Worm (Caenorhabditis elegans) whole organism, L4 larva: Measurements from ENCODE around the gene oac-15.

Source experiments
- F10B5.3 ChIP-seq: sonication (generic microtip); optimal IDR thresholded peaks from 2 replicates; lab custom pipeline; 2016; ENCODE audit warnings: mild to moderate bottlenecking, missing genetic modification characterization, missing compliant biosample characterization
- F26F4.8 ChIP-seq: fragments of 200-800 bp; sonication (Bioruptor generic); conservative IDR thresholded peaks from 2 replicates; pipeline ENCODE4 v1.3.6; 2022; ENCODE audit warnings: missing genetic modification characterization, missing compliant biosample characterization
- R02D3.7 ChIP-seq: fragments of 150-350 bp; sonication (generic microtip); optimal IDR thresholded peaks from 3 replicates; lab custom pipeline; 2014; ENCODE audit warnings: missing biosample characterization, missing genetic modification characterization
- T26A8.4 ChIP-seq: fragments of 200-800 bp; sonication (Bioruptor generic); IDR thresholded peaks from 2 replicates; pipeline ENCODE4 v1.3.6; 2022; ENCODE audit warnings: missing genetic modification characterization, missing compliant biosample characterization
- ZK337.2 ChIP-seq: fragments of 200-800 bp; sonication (Bioruptor generic); IDR thresholded peaks from 2 replicates; pipeline ENCODE4 v1.3.6; 2022; ENCODE audit warnings: missing genetic modification reagents, missing genetic modification characterization, missing compliant biosample characterization
- ceh-20 ChIP-seq: fragments of 200-800 bp; sonication (Bioruptor generic); IDR thresholded peaks from 2 replicates; pipeline ENCODE4 v1.3.6; 2022; ENCODE audit warnings: missing genetic modification reagents, missing genetic modification characterization, missing compliant biosample characterization
- ceh-28 ChIP-seq: fragments of 150-350 bp; optimal IDR thresholded peaks from 2 replicates; lab custom pipeline; 2014; ENCODE audit warnings: missing biosample characterization, missing genetic modification reagents, missing genetic modification characterization
- ceh-82 ChIP-seq: sonication (generic microtip); optimal IDR thresholded peaks from 2 replicates; lab custom pipeline; 2017; ENCODE audit warnings: missing biosample characterization, missing genetic modification characterization
- ctbp-1 ChIP-seq: fragments of 200-800 bp; sonication (Bioruptor generic); IDR thresholded peaks from 2 replicates; pipeline ENCODE4 v1.3.6; 2022; ENCODE audit warnings: missing genetic modification reagents, missing genetic modification characterization, missing compliant biosample characterization
- daf-8 ChIP-seq: fragments of 200-800 bp; sonication (Bioruptor generic); IDR thresholded peaks from 2 replicates; pipeline ENCODE4 v1.3.6; 2022; ENCODE audit warnings: missing genetic modification characterization, missing compliant biosample characterization
- dmd-6 ChIP-seq: fragments of 200-800 bp; sonication (Bioruptor generic); IDR thresholded peaks from 2 replicates; pipeline ENCODE4 v1.3.6; 2022; ENCODE audit warnings: missing genetic modification reagents, missing genetic modification characterization, missing compliant biosample characterization
- hlh-30 ChIP-seq: sonication (generic microtip); optimal IDR thresholded peaks from 2 replicates; lab custom pipeline; 2017; ENCODE audit warnings: antibody characterized with exemption, mild to moderate bottlenecking, missing genetic modification characterization, missing compliant biosample characterization; ENCODE audit not compliant: insufficient read depth
- hmg-1.1 ChIP-seq: fragments of 200-800 bp; sonication (Bioruptor generic); IDR thresholded peaks from 2 replicates; pipeline ENCODE4 v1.3.6; 2022; ENCODE audit warnings: missing genetic modification reagents, missing genetic modification characterization, missing compliant biosample characterization
- lim-7 ChIP-seq: fragments of 200-800 bp; sonication (Bioruptor generic); IDR thresholded peaks from 2 replicates; pipeline ENCODE4 v1.3.6; 2022; ENCODE audit warnings: missing genetic modification characterization, missing compliant biosample characterization
- lin-29 ChIP-seq: fragments of 200-800 bp; sonication (Bioruptor generic); IDR thresholded peaks from 2 replicates; pipeline ENCODE4 v1.3.6; 2022; ENCODE audit warnings: missing genetic modification reagents, missing genetic modification characterization, missing compliant biosample characterization
- lsy-2 ChIP-seq, 2 experiments: fragments of 150-350 bp in 1 of 2; sonication (generic microtip) in 1 of 2; optimal IDR thresholded peaks; 2 replicates each; lab custom pipeline; 2014 to 2017; ENCODE audit warnings: missing biosample characterization in 2 of 2, missing genetic modification characterization in 2 of 2
- madf-5 ChIP-seq, 2 experiments: fragments of 200-800 bp; sonication (Bioruptor generic); IDR thresholded peaks; 2 replicates each; pipeline ENCODE4 v1.3.6; 2022; ENCODE audit warnings: missing compliant biosample characterization in 2 of 2, missing genetic modification characterization in 2 of 2
- madf-9 ChIP-seq: fragments of 200-800 bp; sonication (Bioruptor generic); conservative IDR thresholded peaks from 2 replicates; pipeline ENCODE4 v1.3.6; 2022; ENCODE audit warnings: missing genetic modification reagents, missing genetic modification characterization, missing compliant biosample characterization
- mdl-1 ChIP-seq, 2 experiments: fragments of 150-350 bp in 1 of 2; sonication (generic microtip) in 1 of 2; optimal IDR thresholded peaks; 2 replicates each; lab custom pipeline; 2014 to 2017; ENCODE audit warnings: missing biosample characterization in 2 of 2, missing genetic modification characterization in 2 of 2
- mep-1 ChIP-seq: fragments of 150-350 bp; sonication (generic microtip); optimal IDR thresholded peaks from 3 replicates; lab custom pipeline; 2014; ENCODE audit warnings: missing biosample characterization, missing genetic modification characterization
- nhr-237 ChIP-seq: sonication (generic microtip); optimal IDR thresholded peaks from 2 replicates; lab custom pipeline; 2017; ENCODE audit warnings: missing biosample characterization, missing genetic modification characterization
- nhr-41 ChIP-seq: fragments of 200-800 bp; sonication (Bioruptor generic); IDR thresholded peaks from 2 replicates; pipeline ENCODE4 v1.3.6; 2022; ENCODE audit warnings: missing genetic modification reagents, missing genetic modification characterization, missing compliant biosample characterization
- nhr-42 ChIP-seq: fragments of 200-800 bp; sonication (Bioruptor generic); IDR thresholded peaks from 2 replicates; pipeline ENCODE4 v1.3.6; 2022; ENCODE audit warnings: missing genetic modification characterization, missing compliant biosample characterization
- nhr-6 ChIP-seq: fragments of 150-350 bp; optimal IDR thresholded peaks from 2 replicates; lab custom pipeline; 2014; ENCODE audit warnings: missing biosample characterization, missing genetic modification characterization
- nhr-77 ChIP-seq: fragments of 150-350 bp; optimal IDR thresholded peaks from 2 replicates; lab custom pipeline; 2014; ENCODE audit warnings: missing biosample characterization, missing genetic modification characterization
- pqm-1 ChIP-seq: sonication (generic microtip); optimal IDR thresholded peaks from 2 replicates; lab custom pipeline; 2017; ENCODE audit warnings: missing biosample characterization, missing genetic modification characterization
- skn-1 ChIP-seq: fragments of 150-350 bp; optimal IDR thresholded peaks from 2 replicates; lab custom pipeline; 2014; ENCODE audit warnings: missing biosample characterization, missing genetic modification characterization
- snpc-4 ChIP-seq: fragments of 150-350 bp; optimal IDR thresholded peaks from 2 replicates; lab custom pipeline; 2014; ENCODE audit warnings: missing biosample characterization, missing genetic modification characterization
- unc-62 ChIP-seq, 3 experiments: fragments of 150-350 bp in 1 of 3; sonication (generic microtip); optimal IDR thresholded peaks in 2 of 3; peaks in 1 of 3; 1 replicate in 1 of 3; 2 replicates in 2 of 3; lab custom pipeline; 2014 to 2017; ENCODE audit warnings: missing biosample characterization in 3 of 3, missing genetic modification characterization in 3 of 3, missing genetic modification reagents in 3 of 3, missing genotype in 1 of 3
- vab-7 ChIP-seq: fragments of 200-800 bp; sonication (Bioruptor generic); IDR thresholded peaks from 2 replicates; pipeline ENCODE4 v1.3.6; 2022; ENCODE audit warnings: missing genetic modification reagents, missing genetic modification characterization, missing compliant biosample characterization
- zfp-3 ChIP-seq: fragments of 200-800 bp; sonication (Bioruptor generic); conservative IDR thresholded peaks from 2 replicates; pipeline ENCODE4 v1.3.6; 2022; ENCODE audit warnings: missing genetic modification reagents, missing genetic modification characterization, missing compliant biosample characterization
- ztf-11 ChIP-seq: fragments of 150-350 bp; optimal IDR thresholded peaks from 2 replicates; lab custom pipeline; 2014; ENCODE audit warnings: missing biosample characterization, missing genetic modification characterization
- ztf-7 ChIP-seq: fragments of 150-350 bp; optimal IDR thresholded peaks from 2 replicates; lab custom pipeline; 2014; ENCODE audit warnings: missing biosample characterization, missing genetic modification characterization

The oac-15 gene

ce11 chrV:16195379-16195778 lies 14.4 kb downstream of the oac-15 start, which contains the start of gene rabr-3:
Gene rabr-3 (plus strand): TSS chrV:16195679.
- TF ChIP-seq lin-29 (GFP tag; lab: Robert Waterston, UW) = no peak

- TF ChIP-seq F26F4.8 (GFP tag; lab: Robert Waterston, UW) = no peak
Observed at ce11 chrV:16194639-16195038, 15.1 kb downstream of the oac-15 start, which contains the start of gene rabr-4. Gene rabr-4 (plus strand): TSS chrV:16194939.

ce11 chrV:16192114-16192513 lies 17.6 kb downstream of the oac-15 start, which contains the start of gene srh-279:
Gene srh-279 (plus strand): TSS chrV:16192414.
- peak in 1 of 2 experiments; percentile 26 for TF ChIP-seq unc-62 (GFP tag; optimal IDR thresholded peaks at IDR 0.05 in 1 of 2; lab: Kevin White, UChicago)
- no peak for TF ChIP-seq unc-62 (tag; optimal IDR thresholded peaks at IDR 0.05; lab: Kevin White, UChicago)
- no peak for TF ChIP-seq ztf-7

DNA sequence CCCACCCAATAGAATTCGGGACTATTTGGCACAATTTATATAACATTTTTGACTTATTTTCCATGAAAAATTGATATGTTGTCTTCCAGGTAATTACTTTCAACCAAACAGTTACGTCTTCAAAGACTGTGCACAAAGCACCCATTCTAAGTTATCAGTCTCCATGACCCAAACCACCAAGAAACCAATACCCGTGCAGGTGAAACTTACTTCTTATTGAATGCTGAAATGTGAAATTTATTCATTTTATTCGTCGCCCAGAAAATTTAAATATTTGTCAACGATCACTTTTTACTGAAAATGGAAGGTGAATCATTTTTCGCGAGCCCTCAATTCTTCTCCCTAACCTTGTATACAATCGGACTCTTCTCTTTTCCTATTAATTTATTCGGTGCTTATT lies 19.3 kb downstream of the oac-15 start, which contains the start of gene srh-281:
Gene srh-281 (plus strand): TSS at position 301 of the 400 bp plus-strand sequence.
- TF ChIP-seq snpc-4 (tag; lab: Kevin White, UChicago) (no peak), lim-7 (GFP tag; lab: Robert Waterston, UW) (no peak), nhr-41 (GFP tag; lab: Robert Waterston, UW) (no peak), ceh-82 (tag; lab: Kevin White, UChicago) (no peak), pqm-1 (tag; lab: Kevin White, UChicago) (no peak), ctbp-1 (no peak), nhr-237 (tag; lab: Kevin White, UChicago) (no peak), unc-62 (GFP tag; optimal IDR thresholded peaks at IDR 0.05 in 1 of 2; lab: Kevin White, UChicago) (no peak), unc-62 (tag; optimal IDR thresholded peaks at IDR 0.05; lab: Kevin White, UChicago) (no peak), T26A8.4 (GFP tag; lab: Robert Waterston, UW) (no peak), ceh-20 (GFP tag; lab: Robert Waterston, UW) (no peak)

ce11 chrV:16183357-16183756 lies 26.4 kb downstream of the oac-15 start, which contains the start of gene srz-14:
Gene srz-14 (plus strand): TSS chrV:16183657.
- TF ChIP-seq mep-1 (tag; lab: Kevin White, UChicago) (no peak), nhr-42 (GFP tag; lab: Robert Waterston, UW) (no peak), nhr-77 (tag; lab: Kevin White, UChicago) (no peak)

DNA sequence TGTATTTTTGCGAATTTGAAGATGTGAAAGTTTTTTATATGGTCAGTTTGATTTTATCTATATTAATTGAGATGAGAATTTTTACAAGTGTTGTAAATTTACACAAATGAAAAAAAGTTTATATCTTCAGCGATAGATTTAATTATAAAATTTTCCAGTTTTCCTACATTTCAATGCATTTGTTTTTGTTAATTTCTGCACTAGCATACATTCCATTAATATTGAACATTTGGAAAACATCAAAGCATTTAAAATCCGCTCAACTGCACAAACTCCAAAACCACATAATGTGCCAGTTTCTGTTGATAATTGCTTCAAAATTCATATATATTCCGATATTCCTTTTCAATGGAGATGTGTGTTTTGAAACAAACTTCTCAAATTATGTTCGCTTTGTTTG lies 26.8 kb downstream of the oac-15 start, which contains the start of gene srh-277:
Gene srh-277 (plus strand): TSS at position 301 of the 400 bp plus-strand sequence.
- TF ChIP-seq ztf-11 = no peak

DNA sequence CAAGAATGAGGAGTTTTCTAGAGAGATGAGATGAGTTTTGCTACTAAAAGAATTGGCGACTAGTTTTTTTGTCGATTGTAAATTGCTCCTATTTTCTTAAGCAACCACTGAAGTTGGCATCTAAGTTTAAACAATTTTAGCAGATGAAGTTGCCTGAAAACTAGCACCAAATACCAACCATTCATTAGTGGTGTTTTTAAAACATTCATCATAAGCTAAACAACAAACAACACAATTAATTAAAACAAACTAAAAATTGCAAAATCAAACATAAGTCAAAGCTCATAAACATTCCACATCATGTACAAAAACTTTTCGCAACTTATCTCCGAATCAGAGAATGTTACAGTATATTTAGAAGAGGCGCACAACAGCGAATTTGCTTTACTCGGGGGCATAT lies 27.6 kb downstream of the oac-15 start, which contains the start of gene srz-13:
Gene srz-13 (plus strand): TSS at position 301 of the 400 bp plus-strand sequence.
- TF ChIP-seq ztf-7 = no peak
- no peak for TF ChIP-seq hmg-1.1
- no peak for TF ChIP-seq F10B5.3
- TF ChIP-seq vab-7 (GFP tag; lab: Robert Waterston, UW) = no peak
- no peak for TF ChIP-seq zfp-3 (GFP tag; lab: Robert Waterston, UW)
- no peak for TF ChIP-seq ZK337.2 (GFP tag; lab: Robert Waterston, UW)
- TF ChIP-seq mdl-1 (tag; optimal IDR thresholded peaks at IDR 0.05; lab: Kevin White, UChicago) = no peak
- TF ChIP-seq dmd-6 = no peak
- TF ChIP-seq madf-5 (GFP tag; IDR thresholded peaks at IDR 0.05; lab: Robert Waterston, UW) = no peak
- TF ChIP-seq hlh-30 = no peak
- no peak for TF ChIP-seq ceh-28
- no peak for TF ChIP-seq R02D3.7 (tag; lab: Kevin White, UChicago)
- no peak for TF ChIP-seq skn-1 (tag; lab: Kevin White, UChicago)
- no peak for TF ChIP-seq madf-9
- no peak for TF ChIP-seq lsy-2 (tag; optimal IDR thresholded peaks at IDR 0.05; lab: Kevin White, UChicago)
- no peak for TF ChIP-seq daf-8 (GFP tag; lab: Robert Waterston, UW)
- TF ChIP-seq nhr-6 (tag; lab: Kevin White, UChicago) = no peak
- TF ChIP-seq, all 104 proteins: peak for 0
